Worm (Caenorhabditis elegans): ENCODE measurements around the gene snu-23.
A peak's percentile ranks its signal among the peaks of the same experiment; 100 is the strongest.

The snu-23 gene

ce11 chrIII:7728494-7728893, 41.4 kb downstream of the snu-23 start (continued):
- TF ChIP-seq lin-15B (tag; optimal IDR thresholded peaks at IDR 0.05): no peak
- TF ChIP-seq cey-2 (tag; optimal IDR thresholded peaks at IDR 0.05; ENCODE audit: borderline replicate concordance, insufficient read depth): peak; percentile 32
- peak; percentile 59 for TF ChIP-seq hlh-30 (tag; optimal IDR thresholded peaks at IDR 0.05; ENCODE audit: insufficient read depth)
- peak; percentile 19 to 83 for TF ChIP-seq lsy-2 (tag; optimal IDR thresholded peaks at IDR 0.05)
- peak; percentile 52 for TF ChIP-seq mxl-3 (GFP tag; optimal IDR thresholded peaks at IDR 0.05)
- TF ChIP-seq dmd-6 (GFP tag; IDR thresholded peaks at IDR 0.05): peak; percentile 81
- peak; percentile 65 for TF ChIP-seq mep-1 (tag; optimal IDR thresholded peaks at IDR 0.05)
- no peak for TF ChIP-seq Y48G9A.11 (GFP tag; IDR thresholded peaks at IDR 0.05)
- TF ChIP-seq nhr-28 (tag; optimal IDR thresholded peaks at IDR 0.05): peak; percentile 70
- no peak for TF ChIP-seq F49E8.2 (tag; optimal IDR thresholded peaks at IDR 0.05; ENCODE audit: borderline replicate concordance)
- TF ChIP-seq F10B5.3 (tag; optimal IDR thresholded peaks at IDR 0.05): no peak
- TF ChIP-seq nhr-41 (GFP tag; IDR thresholded peaks at IDR 0.05): no peak
- no peak for TF ChIP-seq ceh-82 (tag; optimal IDR thresholded peaks at IDR 0.05)
- TF ChIP-seq daf-8 (GFP tag; IDR thresholded peaks at IDR 0.05): no peak
- no peak for TF ChIP-seq R02D3.7 (tag; optimal IDR thresholded peaks at IDR 0.05)
- TF ChIP-seq ces-1 (GFP tag; optimal IDR thresholded peaks at IDR 0.05): no peak
- no peak for TF ChIP-seq Y5F2A.4 (GFP tag; optimal IDR thresholded peaks at IDR 0.05)
- no peak for TF ChIP-seq set-16 (GFP tag; IDR thresholded peaks at IDR 0.05)
- TF ChIP-seq pqm-1 (tag; optimal IDR thresholded peaks at IDR 0.05): peak; percentile 84
- TF ChIP-seq php-3 (GFP tag; IDR thresholded peaks at IDR 0.05): no peak
- TF ChIP-seq ceh-28 (tag; optimal IDR thresholded peaks at IDR 0.05): no peak
- no peak for TF ChIP-seq Y105C5A.15 (GFP tag; IDR thresholded peaks at IDR 0.05)
- no peak for TF ChIP-seq daf-19 (GFP tag; conservative IDR thresholded peaks at IDR 0.05)
- TF ChIP-seq nhr-25 (tag; optimal IDR thresholded peaks at IDR 0.05; ENCODE audit: borderline replicate concordance, insufficient read depth): no peak
- TF ChIP-seq daf-16 (GFP tag; optimal IDR thresholded peaks at IDR 0.05): peak in 1 of 2 experiments; percentile 9
- TF ChIP-seq daf-16 (tag; optimal IDR thresholded peaks at IDR 0.05): peak; percentile 75
- TF ChIP-seq spr-1 (tag; optimal IDR thresholded peaks at IDR 0.05): no peak
- no peak for TF ChIP-seq zip-11 (GFP tag; IDR thresholded peaks at IDR 0.05)
- TF ChIP-seq mdl-1 (tag; optimal IDR thresholded peaks at IDR 0.05): peak in 1 of 2 experiments; percentile 25
- TF ChIP-seq unc-62 (GFP tag; optimal IDR thresholded peaks at IDR 0.05 in 1 of 2): no peak
- TF ChIP-seq unc-62 (tag; optimal IDR thresholded peaks at IDR 0.05): no peak
- no peak for TF ChIP-seq zfp-2 (tag; optimal IDR thresholded peaks at IDR 0.05)
- TF ChIP-seq mdt-29 (GFP tag; IDR thresholded peaks at IDR 0.05): peak; percentile 49; the same call in 1 of the 2 replicates
- peak; percentile 67; the same call in 1 of the 2 replicates for TF ChIP-seq zfp-3 (GFP tag; conservative IDR thresholded peaks at IDR 0.05)
- TF ChIP-seq T26A8.4 (GFP tag; IDR thresholded peaks at IDR 0.05): no peak
- TF ChIP-seq unc-39 (tag; optimal IDR thresholded peaks at IDR 0.05): no peak
- peak; percentile 73 for TF ChIP-seq T20F7.1 (GFP tag; optimal IDR thresholded peaks at IDR 0.05)
- no peak for TF ChIP-seq aly-2 (tag; optimal IDR thresholded peaks at IDR 0.05)
- peak; percentile 70; the same call in 1 of the 2 replicates for TF ChIP-seq nhr-42 (GFP tag; IDR thresholded peaks at IDR 0.05)
- TF ChIP-seq nhr-77 (tag; optimal IDR thresholded peaks at IDR 0.05): peak; percentile 10
- TF ChIP-seq jun-1 (tag; optimal IDR thresholded peaks at IDR 0.05): no peak
- TF ChIP-seq arid-1 (GFP tag; conservative IDR thresholded peaks at IDR 0.05): no peak
- no peak for TF ChIP-seq saeg-2 (GFP tag; IDR thresholded peaks at IDR 0.05)
- no peak for TF ChIP-seq hif-1 (tag; optimal IDR thresholded peaks at IDR 0.05)
- peak; percentile 70 for TF ChIP-seq tra-1 (GFP tag; IDR thresholded peaks at IDR 0.05)
- TF ChIP-seq mes-2 (tag; optimal IDR thresholded peaks at IDR 0.05; ENCODE audit: poor library complexity, severe bottlenecking): peak; percentile 60
- no peak for TF ChIP-seq nhr-237 (tag; optimal IDR thresholded peaks at IDR 0.05)
- TF ChIP-seq lin-1 (GFP tag; IDR thresholded peaks at IDR 0.05): no peak
- TF ChIP-seq lin-13 (GFP tag; optimal IDR thresholded peaks at IDR 0.05): peak; percentile 48
- peak; percentile 43 for TF ChIP-seq nhr-102 (tag; optimal IDR thresholded peaks at IDR 0.05)
- no peak for TF ChIP-seq duxl-1 (tag; optimal IDR thresholded peaks at IDR 0.05; ENCODE audit: poor library complexity)

Measured in whole organism, L4 larva.